Fruit fly (Drosophila melanogaster) whole organism, embryonic: Measurements from ENCODE around the gene CG44001.

Experiments
- Antp ChIP-seq: fragments of 200-800 bp; sonication (Bioruptor generic); optimal IDR thresholded peaks from 3 replicates; lab custom pipeline; 2016; ENCODE audit warnings: missing biosample characterization, missing genetic modification characterization
- Bteb2 ChIP-seq: fragments of 200-800 bp; sonication (Bioruptor generic); optimal IDR thresholded peaks from 2 replicates; lab custom pipeline; 2016; ENCODE audit warnings: missing biosample characterization, missing genetic modification characterization
- CG10209 ChIP-seq: fragments of 200-800 bp; sonication (Bioruptor generic); optimal IDR thresholded peaks from 3 replicates; lab custom pipeline; 2017; ENCODE audit warnings: missing biosample characterization, mild to moderate bottlenecking, missing genetic modification characterization, missing genetic modification reagents
- CG10979 ChIP-seq: fragments of 200-800 bp; sonication (Bioruptor generic); optimal IDR thresholded peaks from 2 replicates; lab custom pipeline; 2018; ENCODE audit warnings: missing biosample characterization, mild to moderate bottlenecking, missing genetic modification characterization, moderate library complexity
- CG11247 ChIP-seq: fragments of 200-800 bp; sonication (Bioruptor generic); IDR thresholded peaks from 2 replicates; pipeline ENCODE4 v1.3.6; 2022; ENCODE audit warnings: missing biosample characterization, missing genetic modification characterization
- CG11456 ChIP-seq: fragments of 200-800 bp; sonication (Bioruptor generic); IDR thresholded peaks from 3 replicates; pipeline ENCODE4 v1.3.6; 2022; ENCODE audit warnings: missing biosample characterization, missing genetic modification characterization
- CG11504 ChIP-seq: fragments of 200-800 bp; sonication (Bioruptor generic); optimal IDR thresholded peaks from 3 replicates; lab custom pipeline; 2019; ENCODE audit warnings: missing biosample characterization, mild to moderate bottlenecking, missing genetic modification characterization, moderate library complexity
- CG12391 ChIP-seq: fragments of 200-800 bp; sonication (Bioruptor generic); optimal IDR thresholded peaks from 3 replicates; lab custom pipeline; 2018; ENCODE audit warnings: missing biosample characterization, mild to moderate bottlenecking, missing genetic modification characterization, moderate library complexity
- CG13424 ChIP-seq: fragments of 200-800 bp; sonication (Bioruptor generic); optimal IDR thresholded peaks from 2 replicates; lab custom pipeline; 2019; ENCODE audit warnings: missing biosample characterization, mild to moderate bottlenecking, missing genetic modification characterization, moderate library complexity
- CG1602 ChIP-seq: fragments of 200-800 bp; sonication (Bioruptor generic); optimal IDR thresholded peaks from 3 replicates; lab custom pipeline; 2016; ENCODE audit warnings: missing biosample characterization, missing genetic modification characterization
- CG16815 ChIP-seq: fragments of 200-800 bp; sonication (Bioruptor generic); optimal IDR thresholded peaks from 3 replicates; lab custom pipeline; 2017; ENCODE audit warnings: missing biosample characterization, mild to moderate bottlenecking, missing genetic modification characterization
- CG16863 ChIP-seq: fragments of 200-800 bp; sonication (Bioruptor generic); optimal IDR thresholded peaks from 3 replicates; lab custom pipeline; 2016; ENCODE audit warnings: missing biosample characterization, missing genetic modification characterization
- CG17385 ChIP-seq: fragments of 200-800 bp; sonication (Bioruptor generic); optimal IDR thresholded peaks from 3 replicates; lab custom pipeline; 2018; ENCODE audit warnings: missing biosample characterization, mild to moderate bottlenecking, missing genetic modification characterization
- CG18599 ChIP-seq: fragments of 200-800 bp; sonication (Bioruptor generic); optimal IDR thresholded peaks from 3 replicates; lab custom pipeline; 2017; ENCODE audit warnings: missing biosample characterization, missing genetic modification characterization, mild to moderate bottlenecking, moderate library complexity, missing genetic modification reagents
- CG18764 ChIP-seq: fragments of 200-800 bp; sonication (Bioruptor generic); optimal IDR thresholded peaks from 3 replicates; lab custom pipeline; 2016; ENCODE audit warnings: missing biosample characterization, missing genetic modification characterization
- CG2120 ChIP-seq: fragments of 200-800 bp; sonication (Bioruptor generic); optimal IDR thresholded peaks from 3 replicates; lab custom pipeline; 2016; ENCODE audit warnings: missing biosample characterization, missing genetic modification characterization
- CG2889 ChIP-seq: fragments of 200-800 bp; sonication (Bioruptor generic); IDR thresholded peaks from 3 replicates; pipeline ENCODE4 v1.3.6; 2022; ENCODE audit warnings: missing biosample characterization, missing genetic modification characterization
- CG31441 ChIP-seq: fragments of 200-800 bp; sonication (Bioruptor generic); IDR thresholded peaks from 2 replicates; pipeline ENCODE4 v1.3.6; 2022; ENCODE audit warnings: missing biosample characterization, missing genetic modification characterization
- CG33557 ChIP-seq: fragments of 200-800 bp; sonication (Bioruptor generic); optimal IDR thresholded peaks from 2 replicates; lab custom pipeline; 2019; ENCODE audit warnings: missing biosample characterization, mild to moderate bottlenecking, missing genetic modification characterization, moderate library complexity
- CG6791 ChIP-seq: fragments of 200-800 bp; sonication (Bioruptor generic); IDR thresholded peaks from 3 replicates; pipeline ENCODE4 v1.3.6; 2022; ENCODE audit warnings: missing biosample characterization, missing genetic modification characterization; ENCODE audit not compliant: partially characterized antibody
- CG7786 ChIP-seq: fragments of 200-800 bp; sonication (Bioruptor generic); optimal IDR thresholded peaks from 2 replicates; lab custom pipeline; 2016; ENCODE audit warnings: missing biosample characterization, missing genetic modification characterization
- CG8388 ChIP-seq: fragments of 200-800 bp; sonication (Bioruptor generic); optimal IDR thresholded peaks from 2 replicates; lab custom pipeline; 2019; ENCODE audit warnings: missing biosample characterization, mild to moderate bottlenecking, missing genetic modification characterization, moderate library complexity
- CG8478 ChIP-seq: fragments of >200 bp; optimal IDR thresholded peaks from 2 replicates; lab custom pipeline; 2018
- CG8924 ChIP-seq: fragments of 200-800 bp; optimal IDR thresholded peaks from 3 replicates; lab custom pipeline; 2019; ENCODE audit warnings: missing biosample characterization, mild to moderate bottlenecking, missing genetic modification characterization, moderate library complexity
- CG9727 ChIP-seq: fragments of 200-800 bp; sonication (Bioruptor generic); optimal IDR thresholded peaks from 3 replicates; lab custom pipeline; 2017; ENCODE audit warnings: missing biosample characterization, mild to moderate bottlenecking, missing genetic modification characterization
- CG9797 ChIP-seq: fragments of 200-800 bp; sonication (Bioruptor generic); optimal IDR thresholded peaks from 3 replicates; lab custom pipeline; 2018; ENCODE audit warnings: missing biosample characterization, mild to moderate bottlenecking, missing genetic modification characterization
- D19A ChIP-seq: fragments of 200-800 bp; optimal IDR thresholded peaks from 3 replicates; lab custom pipeline; 2019; ENCODE audit warnings: missing biosample characterization, mild to moderate bottlenecking, missing genetic modification characterization, moderate library complexity
- Drgx ChIP-seq: fragments of 200-800 bp; sonication (Bioruptor generic); IDR thresholded peaks from 2 replicates; pipeline ENCODE4 v1.3.6; 2022; ENCODE audit warnings: missing biosample characterization, missing genetic modification characterization
- Fer3 ChIP-seq: fragments of 200-800 bp; sonication (Bioruptor generic); optimal IDR thresholded peaks from 2 replicates; lab custom pipeline; 2018; ENCODE audit warnings: missing biosample characterization, mild to moderate bottlenecking, missing genetic modification characterization, moderate library complexity
- HmgZ ChIP-seq: fragments of 200-800 bp; sonication (Bioruptor generic); optimal IDR thresholded peaks from 2 replicates; lab custom pipeline; 2018; ENCODE audit warnings: missing biosample characterization, mild to moderate bottlenecking, missing genetic modification characterization
- Hr51 ChIP-seq, 2 experiments: fragments of 200-800 bp; sonication (Bioruptor generic); optimal IDR thresholded peaks; 2 replicates in 1 of 2; 3 replicates in 1 of 2; lab custom pipeline; 2016 to 2018; ENCODE audit warnings: missing biosample characterization in 2 of 2, missing genetic modification characterization in 2 of 2, mild to moderate bottlenecking in 1 of 2, moderate library complexity in 1 of 2
- Nf-YA ChIP-seq: fragments of 200-800 bp; sonication (Bioruptor generic); IDR thresholded peaks from 2 replicates; pipeline ENCODE4 v1.3.6; 2022; ENCODE audit warnings: missing biosample characterization, missing genetic modification characterization
- PHDP ChIP-seq: fragments of 200-800 bp; sonication (Bioruptor generic); optimal IDR thresholded peaks from 3 replicates; lab custom pipeline; 2018; ENCODE audit warnings: missing biosample characterization, mild to moderate bottlenecking, missing genetic modification characterization, moderate library complexity
- Pdp1 ChIP-seq, 2 experiments: fragments of 200-800 bp; sonication (Bioruptor generic); optimal IDR thresholded peaks; 3 replicates each; lab custom pipeline; 2016; ENCODE audit warnings: missing biosample characterization in 2 of 2, missing genetic modification characterization in 2 of 2, mild to moderate bottlenecking in 1 of 2, moderate library complexity in 1 of 2
- Six4 ChIP-seq: fragments of 200-800 bp; sonication (Bioruptor generic); optimal IDR thresholded peaks from 2 replicates; lab custom pipeline; 2016; ENCODE audit warnings: missing biosample characterization, missing genetic modification characterization
- Ssrp ChIP-seq: fragments of 200-800 bp; sonication (Bioruptor generic); optimal IDR thresholded peaks from 2 replicates; lab custom pipeline; 2018; ENCODE audit warnings: missing biosample characterization, mild to moderate bottlenecking, missing genetic modification characterization, moderate library complexity
- Xrp1 ChIP-seq: fragments of 200-800 bp; sonication (Bioruptor generic); IDR thresholded peaks from 2 replicates; pipeline ENCODE4 v1.3.6; 2022; ENCODE audit warnings: missing biosample characterization, missing genetic modification characterization
- ato ChIP-seq: fragments of 200-800 bp; sonication (Bioruptor generic); IDR thresholded peaks from 2 replicates; pipeline ENCODE4 v1.3.6; 2022; ENCODE audit warnings: missing biosample characterization, missing genetic modification characterization; ENCODE audit not compliant: partially characterized antibody
- bsh ChIP-seq, 2 experiments: fragments of 200-800 bp; sonication (Bioruptor generic); optimal IDR thresholded peaks; 2 replicates each; lab custom pipeline; 2017 to 2018; ENCODE audit warnings: mild to moderate bottlenecking in 2 of 2, missing biosample characterization in 2 of 2, missing genetic modification characterization in 2 of 2, moderate library complexity in 1 of 2
- disco-r ChIP-seq: fragments of 200-800 bp; sonication (Bioruptor generic); optimal IDR thresholded peaks from 2 replicates; lab custom pipeline; 2016; ENCODE audit warnings: missing biosample characterization, missing genetic modification characterization
- dmrt99B ChIP-seq: fragments of 200-800 bp; sonication (Bioruptor generic); optimal IDR thresholded peaks from 2 replicates; lab custom pipeline; 2018; ENCODE audit warnings: missing biosample characterization, mild to moderate bottlenecking, missing genetic modification characterization, moderate library complexity
- fd96Cb ChIP-seq: fragments of 200-800 bp; sonication (Bioruptor generic); optimal IDR thresholded peaks from 2 replicates; lab custom pipeline; 2018; ENCODE audit warnings: missing biosample characterization, mild to moderate bottlenecking, missing genetic modification characterization, moderate library complexity
- org-1 ChIP-seq: fragments of 200-800 bp; sonication (Bioruptor generic); optimal IDR thresholded peaks from 2 replicates; lab custom pipeline; 2017; ENCODE audit warnings: missing biosample characterization, missing genetic modification characterization
- row ChIP-seq: fragments of 200-800 bp; sonication (Bioruptor generic); IDR thresholded peaks from 3 replicates; pipeline ENCODE4 v1.3.6; 2022; ENCODE audit warnings: missing biosample characterization, missing genetic modification characterization
- schlank ChIP-seq: fragments of 200-800 bp; sonication (Bioruptor generic); optimal IDR thresholded peaks from 2 replicates; lab custom pipeline; 2018; ENCODE audit warnings: missing biosample characterization, mild to moderate bottlenecking, missing genetic modification characterization
- sens ChIP-seq: fragments of 200-800 bp; sonication (Bioruptor generic); peaks from one replicate; lab custom pipeline; 2016; ENCODE audit warnings: missing biosample characterization, missing genetic modification characterization
- trem ChIP-seq: fragments of 200-800 bp; optimal IDR thresholded peaks from 3 replicates; lab custom pipeline; 2019; ENCODE audit warnings: missing biosample characterization, mild to moderate bottlenecking, missing genetic modification characterization, moderate library complexity
- vfl ChIP-seq: fragments of 200-800 bp; sonication (Bioruptor generic); optimal IDR thresholded peaks from 2 replicates; lab custom pipeline; 2016; ENCODE audit warnings: missing biosample characterization, missing genetic modification characterization
- zen ChIP-seq: fragments of 200-800 bp; sonication (Bioruptor generic); optimal IDR thresholded peaks from 3 replicates; lab custom pipeline; 2018; ENCODE audit warnings: missing biosample characterization, mild to moderate bottlenecking, missing genetic modification characterization, moderate library complexity
- zf30C ChIP-seq: fragments of 200-800 bp; sonication (Bioruptor generic); optimal IDR thresholded peaks from 3 replicates; lab custom pipeline; 2018; ENCODE audit warnings: missing biosample characterization, mild to moderate bottlenecking, missing genetic modification characterization

CG44001 gene

DNA sequence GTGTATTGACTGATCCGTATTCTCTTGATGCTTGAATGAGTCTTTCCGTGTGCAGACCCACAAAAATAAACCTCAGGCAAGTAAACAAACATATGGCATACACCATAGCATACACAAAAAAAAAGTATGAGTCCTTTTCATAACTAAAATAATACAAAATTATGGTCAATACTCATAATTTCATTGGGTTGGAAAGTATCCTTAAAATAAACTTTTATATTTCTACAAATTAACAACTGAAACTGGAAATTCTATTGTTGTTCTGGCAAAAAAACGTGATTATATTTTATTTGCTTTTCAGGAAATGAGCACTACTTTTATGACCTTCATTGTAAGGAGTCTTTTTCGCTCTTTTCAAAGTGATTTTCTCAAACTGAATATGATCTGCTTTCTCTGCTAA is 994 bp upstream of the CG44001 start (continued):
- TF ChIP-seq CG12391 (tag; lab: Kevin White, UChicago): peak; percentile 42
- peak; percentile 17 for TF ChIP-seq CG1602 (GFP tag; lab: Kevin White, UChicago)
- no peak for TF ChIP-seq Drgx (GFP tag; lab: Robert Waterston, UW)
- peak; percentile 43 for TF ChIP-seq zf30C (GFP tag; lab: Kevin White, UChicago)
- peak; percentile 48 for TF ChIP-seq row (GFP tag; lab: Robert Waterston, UW)
- no peak for TF ChIP-seq vfl (GFP tag; lab: Kevin White, UChicago)
- no peak for TF ChIP-seq CG6791 (GFP tag; lab: Robert Waterston, UW)
- TF ChIP-seq Pdp1 (GFP tag; optimal IDR thresholded peaks at IDR 0.05; lab: Kevin White, UChicago): peak in 1 of 2 experiments; percentile 6
- peak; percentile 25 for TF ChIP-seq CG18764 (GFP tag; lab: Kevin White, UChicago)
- TF ChIP-seq schlank: no peak
- peak; percentile 58 for TF ChIP-seq CG10979 (tag; lab: Kevin White, UChicago)
- no peak for TF ChIP-seq org-1 (GFP tag; lab: Kevin White, UChicago)
- peak; percentile 15 for TF ChIP-seq CG8388
- peak; percentile 13 for TF ChIP-seq Six4 (GFP tag; lab: Kevin White, UChicago)
- TF ChIP-seq Fer3: peak; percentile 11
- no peak for TF ChIP-seq Bteb2 (GFP tag; lab: Kevin White, UChicago)
- TF ChIP-seq Nf-YA (GFP tag; lab: Robert Waterston, UW): no peak
- peak; percentile 47 for TF ChIP-seq D19A (tag; lab: Kevin White, UChicago)
- TF ChIP-seq CG13424 (tag; lab: Kevin White, UChicago): peak; percentile 36
- TF ChIP-seq CG16863: peak; percentile 9
- no peak for TF ChIP-seq CG11456
- peak; percentile 53; the same call in 1 of the 2 replicates for TF ChIP-seq Xrp1 (GFP tag; lab: Robert Waterston, UW)
- no peak for TF ChIP-seq Antp (GFP tag; lab: Kevin White, UChicago)
- TF ChIP-seq CG10209 (GFP tag; lab: Kevin White, UChicago): peak; percentile 3
- TF ChIP-seq dmrt99B: peak; percentile 37
- TF ChIP-seq Hr51 (GFP tag; optimal IDR thresholded peaks at IDR 0.05; lab: Kevin White, UChicago): peak in 1 of 2 experiments; percentile 40
- TF ChIP-seq bsh (GFP tag; optimal IDR thresholded peaks at IDR 0.05; lab: Kevin White, UChicago): peak in 1 of 2 experiments; percentile 53
- no peak for TF ChIP-seq CG9797
- TF ChIP-seq CG2120 (GFP tag; lab: Kevin White, UChicago): peak; percentile 16
- peak; percentile 29 for TF ChIP-seq CG33557 (GFP tag; lab: Kevin White, UChicago)
- no peak for TF ChIP-seq ato (GFP tag; lab: Robert Waterston, UW)
- TF ChIP-seq zen (tag; lab: Kevin White, UChicago): peak; percentile 46
- peak; percentile 36 for TF ChIP-seq CG9727 (GFP tag; lab: Kevin White, UChicago)
- TF ChIP-seq CG2889 (GFP tag; lab: Robert Waterston, UW): no peak
- TF ChIP-seq fd96Cb (tag; lab: Kevin White, UChicago): peak; percentile 33
- peak; percentile 5 for TF ChIP-seq CG16815 (GFP tag; lab: Kevin White, UChicago)
- no peak for TF ChIP-seq disco-r
- TF ChIP-seq CG31441 (GFP tag; lab: Robert Waterston, UW): peak; percentile 41; the same call in 1 of the 2 replicates
- peak; percentile 27 for TF ChIP-seq CG8924 (tag; lab: Kevin White, UChicago)
- TF ChIP-seq CG7786 (GFP tag; lab: Kevin White, UChicago): no peak
- peak; percentile 49 for TF ChIP-seq CG11504 (tag; lab: Kevin White, UChicago)
- peak; percentile 42 for TF ChIP-seq PHDP
- TF ChIP-seq trem: peak; percentile 22
- no peak for TF ChIP-seq CG11247 (GFP tag; lab: Robert Waterston, UW)
- TF ChIP-seq CG17385: peak; percentile 27
- peak; percentile 4 for TF ChIP-seq HmgZ
- TF ChIP-seq CG18599 (GFP tag; lab: Kevin White, UChicago): peak; percentile 3
- TF ChIP-seq Ssrp (tag; lab: Kevin White, UChicago): peak; percentile 46
- TF ChIP-seq sens (GFP tag; lab: Kevin White, UChicago): peak; percentile 88
- TF ChIP-seq CG8478 (lab: Kevin White, UChicago): no peak
